Fruit fly (Drosophila melanogaster) whole organism, pupa: ENCODE measurements around the gene ush.

Experiments
- CG13204 ChIP-seq: fragments of 200-800 bp; sonication (Bioruptor generic); optimal IDR thresholded peaks from 2 replicates; lab custom pipeline; 2018; ENCODE audit warnings: missing biosample characterization, mild to moderate bottlenecking, missing genetic modification characterization, moderate library complexity
- D1 ChIP-seq: fragments of 200-800 bp; sonication (Bioruptor generic); optimal IDR thresholded peaks from 2 replicates; lab custom pipeline; 2018; ENCODE audit warnings: missing biosample characterization, mild to moderate bottlenecking, missing genetic modification characterization, moderate library complexity

dm6 chr2L:574226-574625, 98.2 kb downstream of the ush start, which contains the start of the genes Ipk2 and cold:
- no peak for TF ChIP-seq D1 (tag; lab: Kevin White, UChicago)
- TF ChIP-seq CG13204 (GFP tag; lab: Kevin White, UChicago) = no peak
